Worm (Caenorhabditis elegans) whole organism, L2 larva: ENCODE data around the gene T23G7.3.

Experiments
- C34F6.9 ChIP-seq: fragments of 150-350 bp; optimal IDR thresholded peaks from 2 replicates; lab custom pipeline; 2014; ENCODE audit warnings: missing biosample characterization, missing genetic modification characterization
- F13H6.1 ChIP-seq: sonication (generic microtip); optimal IDR thresholded peaks from 2 replicates; lab custom pipeline; 2016; ENCODE audit warnings: missing genetic modification characterization, missing compliant biosample characterization
- Y55F3AM.14 ChIP-seq: fragments of 200-800 bp; sonication (Bioruptor generic); optimal IDR thresholded peaks from 2 replicates; lab custom pipeline; 2018; ENCODE audit warnings: mild to moderate bottlenecking, missing genetic modification characterization, missing compliant biosample characterization
- ZK546.5 ChIP-seq: sonication (generic microtip); optimal IDR thresholded peaks from 2 replicates; lab custom pipeline; 2017; ENCODE audit warnings: missing biosample characterization, missing genetic modification characterization
- alr-1 ChIP-seq: fragments of 150-350 bp; optimal IDR thresholded peaks from 2 replicates; lab custom pipeline; 2014; ENCODE audit warnings: missing biosample characterization, missing genetic modification characterization
- ama-1 ChIP-seq: fragments of 150-350 bp; optimal IDR thresholded peaks from 2 replicates; lab custom pipeline; 2018; ENCODE audit warnings: inconsistent platforms
- blmp-1 ChIP-seq: sonication (generic microtip); optimal IDR thresholded peaks from 2 replicates; lab custom pipeline; 2017; ENCODE audit warnings: missing genetic modification characterization, mild to moderate bottlenecking, missing compliant biosample characterization, antibody characterized with exemption, moderate library complexity; ENCODE audit not compliant: insufficient read depth
- ceh-82 ChIP-seq: fragments of 150-350 bp; optimal IDR thresholded peaks from 2 replicates; lab custom pipeline; 2014; ENCODE audit warnings: missing biosample characterization, missing genetic modification characterization
- crh-2 ChIP-seq: sonication (generic microtip); optimal IDR thresholded peaks from 2 replicates; lab custom pipeline; 2017; ENCODE audit warnings: missing biosample characterization, missing genetic modification characterization
- dmd-4 ChIP-seq: sonication (generic microtip); optimal IDR thresholded peaks from 2 replicates; lab custom pipeline; 2017; ENCODE audit warnings: missing biosample characterization, missing genetic modification characterization
- egl-27 ChIP-seq: sonication (generic microtip); optimal IDR thresholded peaks from 3 replicates; lab custom pipeline; 2017; ENCODE audit warnings: missing biosample characterization, missing genetic modification reagents, missing genetic modification characterization
- elt-3 ChIP-seq: sonication (generic microtip); optimal IDR thresholded peaks from 2 replicates; lab custom pipeline; 2017; ENCODE audit warnings: missing biosample characterization, missing genetic modification characterization
- fos-1 ChIP-seq: fragments of 150-350 bp; optimal IDR thresholded peaks from 2 replicates; lab custom pipeline; 2014; ENCODE audit warnings: missing biosample characterization, missing genetic modification characterization
- gmeb-1 ChIP-seq: fragments of 150-350 bp; optimal IDR thresholded peaks from 2 replicates; lab custom pipeline; 2014; ENCODE audit warnings: missing biosample characterization, missing genetic modification characterization
- lin-11 ChIP-seq: fragments of 150-350 bp; sonication (generic microtip); optimal IDR thresholded peaks from 2 replicates; lab custom pipeline; 2014; ENCODE audit warnings: missing biosample characterization, missing genetic modification characterization, inconsistent platforms, mixed read lengths
- lin-13 ChIP-seq: fragments of 150-350 bp; optimal IDR thresholded peaks from 2 replicates; lab custom pipeline; 2014; ENCODE audit warnings: missing biosample characterization, missing genetic modification reagents, missing genetic modification characterization
- lin-39 ChIP-seq: fragments of 150-350 bp; optimal IDR thresholded peaks from 2 replicates; lab custom pipeline; 2014; ENCODE audit warnings: missing biosample characterization, missing genetic modification reagents, missing genetic modification characterization
- lsy-2 ChIP-seq, 2 experiments: fragments of 150-350 bp in 1 of 2; sonication (generic microtip) in 1 of 2; optimal IDR thresholded peaks; 2 replicates each; lab custom pipeline; 2014 to 2017; ENCODE audit warnings: missing biosample characterization in 2 of 2, missing genetic modification characterization in 2 of 2
- mab-5 ChIP-seq: fragments of 150-350 bp; optimal IDR thresholded peaks from 2 replicates; lab custom pipeline; 2014; ENCODE audit warnings: missing biosample characterization, missing genetic modification characterization
- mbf-1 ChIP-seq: sonication (generic microtip); optimal IDR thresholded peaks from 2 replicates; lab custom pipeline; 2017; ENCODE audit warnings: missing biosample characterization, missing genetic modification characterization
- mdl-1 ChIP-seq, 2 experiments: fragments of 150-350 bp in 1 of 2; sonication (generic microtip) in 1 of 2; optimal IDR thresholded peaks; 2 replicates each; lab custom pipeline; 2017; ENCODE audit warnings: missing biosample characterization in 2 of 2, missing genetic modification characterization in 2 of 2
- nhr-12 ChIP-seq: fragments of 150-350 bp; optimal IDR thresholded peaks from 2 replicates; lab custom pipeline; 2014; ENCODE audit warnings: missing biosample characterization, missing genetic modification characterization
- nhr-129 ChIP-seq: fragments of 150-350 bp; optimal IDR thresholded peaks from 2 replicates; lab custom pipeline; 2014; ENCODE audit warnings: missing biosample characterization, missing genetic modification characterization
- nhr-21 ChIP-seq: fragments of 150-350 bp; optimal IDR thresholded peaks from 2 replicates; lab custom pipeline; 2014; ENCODE audit warnings: missing biosample characterization, missing genetic modification characterization
- nhr-23 ChIP-seq: fragments of 150-350 bp; optimal IDR thresholded peaks from 2 replicates; lab custom pipeline; 2014; ENCODE audit warnings: missing biosample characterization, missing genetic modification reagents, missing genetic modification characterization
- nhr-25 ChIP-seq: fragments of 150-350 bp; sonication (generic microtip); optimal IDR thresholded peaks from 3 replicates; lab custom pipeline; 2014; ENCODE audit warnings: missing biosample characterization, missing genetic modification characterization
- nhr-6 ChIP-seq: fragments of 150-350 bp; optimal IDR thresholded peaks from 2 replicates; lab custom pipeline; 2014; ENCODE audit warnings: missing biosample characterization, missing genetic modification characterization
- nhr-77 ChIP-seq: fragments of 150-350 bp; optimal IDR thresholded peaks from 2 replicates; lab custom pipeline; 2014; ENCODE audit warnings: missing biosample characterization, missing genetic modification characterization
- peb-1 ChIP-seq: fragments of 150-350 bp; optimal IDR thresholded peaks from 2 replicates; lab custom pipeline; 2014; ENCODE audit warnings: missing biosample characterization, missing genetic modification characterization
- sem-4 ChIP-seq: fragments of 150-350 bp; optimal IDR thresholded peaks from 2 replicates; lab custom pipeline; 2014; ENCODE audit warnings: missing biosample characterization, missing genetic modification reagents, missing genetic modification characterization
- sma-9 ChIP-seq, 2 experiments: fragments of 150-350 bp in 1 of 2; sonication (generic microtip) in 1 of 2; optimal IDR thresholded peaks; 2 replicates each; lab custom pipeline; 2014 to 2016; ENCODE audit warnings: missing genetic modification characterization in 2 of 2, mild to moderate bottlenecking in 1 of 2, missing biosample characterization in 1 of 2, missing compliant biosample characterization in 1 of 2, missing genetic modification reagents in 1 of 2, moderate library complexity in 1 of 2
- snpc-4 ChIP-seq: fragments of 150-350 bp; optimal IDR thresholded peaks from 2 replicates; lab custom pipeline; 2014; ENCODE audit warnings: missing biosample characterization, missing genetic modification characterization
- unc-39 ChIP-seq: fragments of 150-350 bp; optimal IDR thresholded peaks from 2 replicates; lab custom pipeline; 2014; ENCODE audit warnings: missing biosample characterization, missing genetic modification characterization
- unc-55 ChIP-seq: fragments of 150-350 bp; sonication (generic microtip); optimal IDR thresholded peaks from 3 replicates; lab custom pipeline; 2014; ENCODE audit warnings: missing biosample characterization, missing genetic modification reagents, missing genetic modification characterization
- unc-62 ChIP-seq: fragments of 150-350 bp; optimal IDR thresholded peaks from 2 replicates; lab custom pipeline; 2014; ENCODE audit warnings: missing biosample characterization, missing genetic modification reagents, missing genetic modification characterization
- zag-1 ChIP-seq: fragments of 150-350 bp; optimal IDR thresholded peaks from 2 replicates; lab custom pipeline; 2014; ENCODE audit warnings: missing biosample characterization, missing genetic modification characterization
- ztf-1 ChIP-seq: fragments of 200-800 bp; sonication (Bioruptor generic); conservative IDR thresholded peaks from 2 replicates; pipeline ENCODE4 v1.3.6; 2022; ENCODE audit warnings: missing genetic modification characterization, missing compliant biosample characterization
- ztf-4 ChIP-seq: fragments of 150-350 bp; optimal IDR thresholded peaks from 2 replicates; lab custom pipeline; 2014; ENCODE audit warnings: missing biosample characterization, missing genetic modification characterization

The T23G7.3 gene

DNA sequence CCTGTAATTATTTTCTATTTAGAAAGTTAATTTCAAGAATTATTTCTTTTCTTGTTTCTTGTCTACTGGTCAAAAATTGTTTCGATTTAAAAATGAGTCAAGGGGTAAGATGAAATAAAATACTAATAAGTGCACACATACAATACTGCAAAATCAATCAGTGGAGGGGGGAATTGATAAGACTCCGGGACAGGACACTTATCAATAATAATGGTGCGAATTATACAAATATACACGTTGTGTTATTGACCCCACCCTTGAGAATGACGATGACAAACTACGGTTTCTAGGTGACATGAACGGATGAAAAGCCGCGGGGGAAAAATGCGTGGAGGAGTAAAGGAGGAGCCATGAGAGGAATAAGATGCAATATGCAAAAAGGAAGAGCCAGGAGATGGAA lies 13.5 kb upstream of the T23G7.3 start:
- peak; percentile 92 for TF ChIP-seq fos-1 (tag; lab: Kevin White, UChicago)
- TF ChIP-seq dmd-4 (tag; lab: Kevin White, UChicago) = no peak

- TF ChIP-seq ztf-4 (tag; lab: Kevin White, UChicago) (no peak), sma-9 (GFP tag; optimal IDR thresholded peaks at IDR 0.05; lab: Kevin White, UChicago) (no peak), sma-9 (tag; optimal IDR thresholded peaks at IDR 0.05; lab: Kevin White, UChicago) (no peak), nhr-23 (tag; lab: Kevin White, UChicago) (no peak), lin-11 (tag; lab: Kevin White, UChicago) (no peak), ama-1 (lab: Kevin White, UChicago) (no peak), ceh-82 (tag; lab: Kevin White, UChicago) (no peak), F13H6.1 (no peak)
Observed at ce11 chrII:9178811-9179210, 11.2 kb upstream of the T23G7.3 start.

DNA sequence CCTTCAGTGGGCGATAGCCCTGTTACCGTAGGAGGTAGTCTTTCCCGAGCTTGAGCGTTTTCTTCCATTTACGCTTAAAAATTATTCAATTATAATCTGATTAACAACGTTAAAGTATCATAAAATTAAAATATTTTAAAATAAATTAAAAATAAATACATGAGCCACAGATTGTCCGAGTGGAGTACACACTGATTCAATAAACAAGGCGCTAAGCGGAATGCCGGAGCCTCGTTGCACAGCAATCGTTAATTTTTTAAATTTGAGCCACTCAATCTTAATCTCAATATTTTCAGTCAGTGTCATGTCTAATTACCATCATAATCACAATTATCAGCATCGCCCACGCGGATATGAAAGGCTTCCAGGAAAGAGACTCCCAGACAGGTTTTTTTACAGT lies 9.4 kb upstream of the T23G7.3 start, which contains the start of the genes sec-5 and pir-1:
Gene sec-5 (minus strand): TSS at position 73 of the 400 bp plus-strand sequence.
Gene pir-1 (plus strand): TSS at position 221 of the 400 bp plus-strand sequence.
- TF ChIP-seq lin-39 (tag; lab: Kevin White, UChicago) = no peak
- TF ChIP-seq nhr-21 = no peak
- TF ChIP-seq unc-62 = no peak
- TF ChIP-seq ceh-82 (tag; lab: Kevin White, UChicago) = no peak
- peak; percentile 33 for TF ChIP-seq fos-1 (tag; lab: Kevin White, UChicago)
- TF ChIP-seq zag-1 (tag; lab: Kevin White, UChicago) = no peak
- no peak for TF ChIP-seq alr-1 (tag; lab: Kevin White, UChicago)
- TF ChIP-seq ztf-1 (GFP tag; lab: Robert Waterston, UW) = no peak
- TF ChIP-seq ztf-4 (tag; lab: Kevin White, UChicago) = no peak
- TF ChIP-seq lin-11 (tag; lab: Kevin White, UChicago) = no peak
- TF ChIP-seq ZK546.5 (tag; lab: Kevin White, UChicago) = no peak
- TF ChIP-seq nhr-129 (tag; lab: Kevin White, UChicago) = no peak
- no peak for TF ChIP-seq elt-3 (tag; lab: Kevin White, UChicago)
- peak; percentile 41 for TF ChIP-seq gmeb-1 (tag; lab: Kevin White, UChicago)
- TF ChIP-seq Y55F3AM.14 (GFP tag; lab: Kevin White, UChicago) = no peak
- no peak for TF ChIP-seq lin-13 (GFP tag; lab: Kevin White, UChicago)
- peak; percentile 72 for TF ChIP-seq unc-55 (GFP tag; lab: Kevin White, UChicago)
- TF ChIP-seq ama-1 (lab: Kevin White, UChicago) = no peak
- no peak for TF ChIP-seq sem-4 (tag; lab: Kevin White, UChicago)
- peak; percentile 5 for TF ChIP-seq sma-9 (GFP tag; optimal IDR thresholded peaks at IDR 0.05; lab: Kevin White, UChicago)
- TF ChIP-seq sma-9 (tag; optimal IDR thresholded peaks at IDR 0.05; lab: Kevin White, UChicago) = no peak
- peak; percentile 53 for TF ChIP-seq C34F6.9 (tag; lab: Kevin White, UChicago)
- TF ChIP-seq blmp-1 (tag; lab: Kevin White, UChicago) = no peak
- TF ChIP-seq nhr-23 (tag; lab: Kevin White, UChicago) = no peak
- TF ChIP-seq egl-27 (tag; lab: Kevin White, UChicago) = no peak
- no peak for TF ChIP-seq F13H6.1
- no peak for TF ChIP-seq peb-1 (tag; lab: Kevin White, UChicago)
- no peak for TF ChIP-seq mab-5 (tag; lab: Kevin White, UChicago)
- peak; percentile 35 for TF ChIP-seq nhr-25 (tag; lab: Kevin White, UChicago)
- TF ChIP-seq nhr-12 (tag; lab: Kevin White, UChicago) = no peak
- TF ChIP-seq nhr-77 (tag; lab: Kevin White, UChicago) = no peak
- TF ChIP-seq crh-2 (tag; lab: Kevin White, UChicago) = no peak
- no peak for TF ChIP-seq nhr-6 (tag; lab: Kevin White, UChicago)
- no peak for TF ChIP-seq snpc-4 (tag; lab: Kevin White, UChicago)
- TF ChIP-seq mdl-1 (tag; optimal IDR thresholded peaks at IDR 0.05; lab: Kevin White, UChicago) = no peak
- no peak for TF ChIP-seq unc-39 (tag; lab: Kevin White, UChicago)
- TF ChIP-seq lsy-2 (tag; optimal IDR thresholded peaks at IDR 0.05; lab: Kevin White, UChicago) = peak; percentile 18 to 71
- TF ChIP-seq mbf-1 (tag; lab: Kevin White, UChicago) = no peak
